Worm (Caenorhabditis elegans): ENCODE results near the gene chil-4.
A peak's percentile ranks its signal among the peaks of the same experiment; 100 is the strongest.

The chil-4 gene

DNA sequence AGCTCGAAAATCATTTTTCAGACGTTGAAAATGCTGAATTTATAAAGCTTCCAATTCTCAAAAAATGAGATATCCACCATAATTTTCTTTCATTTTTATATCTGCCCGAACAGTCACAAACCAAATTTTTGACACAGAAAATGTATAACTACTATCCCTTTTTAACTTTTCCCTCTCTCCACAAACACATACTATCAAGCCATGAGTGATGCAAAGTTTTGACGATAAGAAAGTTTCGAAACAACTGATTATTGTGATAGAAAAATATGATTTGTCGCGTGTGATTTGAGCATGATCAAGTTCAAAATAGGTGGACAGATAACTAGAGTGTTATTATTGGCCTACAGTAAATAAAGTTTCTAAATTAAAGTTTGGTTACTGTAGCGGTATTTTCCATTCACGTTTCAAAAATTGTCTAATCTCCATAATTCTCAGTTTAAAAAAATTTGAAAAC lies 48.0 kb downstream of the chil-4 start, which contains the start of gene cyp-13A8 (continued):
- TF ChIP-seq mdl-1 (tag; optimal IDR thresholded peaks at IDR 0.05) (peak in 1 of 2 experiments; percentile 66), rbr-2 (tag; optimal IDR thresholded peaks at IDR 0.05) (no peak), ama-1 (optimal IDR thresholded peaks at IDR 0.05) (no peak), lin-38 (GFP tag; IDR thresholded peaks at IDR 0.05) (no peak), nhr-48 (tag; optimal IDR thresholded peaks at IDR 0.05) (no peak), nhr-237 (tag; optimal IDR thresholded peaks at IDR 0.05) (no peak), hmg-1.1 (GFP tag; IDR thresholded peaks at IDR 0.05) (no peak), nhr-11 (tag; optimal IDR thresholded peaks at IDR 0.05) (no peak), attf-4 (tag; optimal IDR thresholded peaks at IDR 0.05) (no peak), unc-39 (tag; optimal IDR thresholded peaks at IDR 0.05) (no peak), R02D3.7 (tag; optimal IDR thresholded peaks at IDR 0.05) (no peak), Y105C5A.15 (GFP tag; IDR thresholded peaks at IDR 0.05) (no peak), zfp-3 (GFP tag; conservative IDR thresholded peaks at IDR 0.05) (no peak), ceh-32 (tag; optimal IDR thresholded peaks at IDR 0.05; ENCODE audit: poor library complexity) (no peak), T26A8.4 (GFP tag; IDR thresholded peaks at IDR 0.05) (no peak), nhr-42 (GFP tag; IDR thresholded peaks at IDR 0.05) (no peak), aly-2 (tag; optimal IDR thresholded peaks at IDR 0.05) (no peak), nhr-77 (tag; optimal IDR thresholded peaks at IDR 0.05) (peak; percentile 1), lim-7 (GFP tag; IDR thresholded peaks at IDR 0.05) (no peak)
